Fruit fly (Drosophila melanogaster): Measurements from ENCODE around the gene EMC2B.

dm6 chr3R:16960219-16960618, 31.5 kb downstream of the EMC2B start:
- TF ChIP-seq Snoo (tag; optimal IDR thresholded peaks at IDR 0.05) (no peak), Pif1B (GFP tag; optimal IDR thresholded peaks at IDR 0.05) (no peak), CG8301 (tag; optimal IDR thresholded peaks at IDR 0.05) (no peak), CG8159 (tag; optimal IDR thresholded peaks at IDR 0.05) (no peak), rn (GFP tag; IDR thresholded peaks at IDR 0.05) (no peak), Ets98B (GFP tag; IDR thresholded peaks at IDR 0.05) (no peak), CG15710 (tag; optimal IDR thresholded peaks at IDR 0.05) (no peak), gl (tag; optimal IDR thresholded peaks at IDR 0.05) (no peak)

Measured in whole organism, pupa.